Worm (Caenorhabditis elegans) whole organism, young adult: ENCODE data around the gene C27B7.6.

Experiments used
- B0019.2 ChIP-seq: fragments of 200-800 bp; sonication (Bioruptor generic); conservative IDR thresholded peaks from 2 replicates; pipeline ENCODE4 v1.3.6; 2022; ENCODE audit warnings: missing genetic modification reagents, missing genetic modification characterization, missing compliant biosample characterization
- B0336.3 ChIP-seq: fragments of 200-800 bp; sonication (Bioruptor generic); IDR thresholded peaks from 2 replicates; pipeline ENCODE4 v1.3.6; 2022; ENCODE audit warnings: missing genetic modification characterization, missing compliant biosample characterization
- C06A6.2 ChIP-seq: fragments of 200-800 bp; sonication (Bioruptor generic); conservative IDR thresholded peaks from 2 replicates; pipeline ENCODE4 v1.3.6; 2022; ENCODE audit warnings: missing genetic modification characterization, missing compliant biosample characterization
- F10E7.11 ChIP-seq: sonication (generic microtip); optimal IDR thresholded peaks from 2 replicates; lab custom pipeline; 2017; ENCODE audit warnings: mild to moderate bottlenecking, missing genetic modification characterization, moderate library complexity, missing compliant biosample characterization
- F33H1.4 ChIP-seq: fragments of 200-800 bp; sonication (Bioruptor generic); IDR thresholded peaks from 2 replicates; pipeline ENCODE4 v1.3.6; 2022; ENCODE audit warnings: missing genetic modification reagents, missing genetic modification characterization, missing compliant biosample characterization
- F37B4.10 ChIP-seq: fragments of 200-800 bp; sonication (Bioruptor generic); IDR thresholded peaks from 2 replicates; pipeline ENCODE4 v1.3.6; 2022; ENCODE audit warnings: missing genetic modification characterization, missing compliant biosample characterization
- F49E8.2 ChIP-seq: sonication (generic microtip); optimal IDR thresholded peaks from 3 replicates; lab custom pipeline; 2017; ENCODE audit warnings: missing genetic modification characterization, mild to moderate bottlenecking, missing compliant biosample characterization, antibody characterized with exemption, moderate library complexity; ENCODE audit not compliant: insufficient read depth
- F52B5.7 ChIP-seq: sonication (generic microtip); optimal IDR thresholded peaks from 2 replicates; lab custom pipeline; 2016; ENCODE audit warnings: mild to moderate bottlenecking, missing genetic modification characterization, missing compliant biosample characterization
- F55B11.4 ChIP-seq: sonication (generic microtip); optimal IDR thresholded peaks from 2 replicates; lab custom pipeline; 2016; ENCODE audit warnings: missing compliant biosample characterization, missing genetic modification characterization, borderline replicate concordance; ENCODE audit not compliant: insufficient read depth
- K11D2.4 ChIP-seq: fragments of 200-800 bp; sonication (Bioruptor generic); IDR thresholded peaks from 2 replicates; pipeline ENCODE4 v1.3.6; 2022; ENCODE audit warnings: missing genetic modification reagents, missing genetic modification characterization, missing compliant biosample characterization
- Y53F4B.3 ChIP-seq: fragments of 200-800 bp; sonication (Bioruptor generic); IDR thresholded peaks from 2 replicates; pipeline ENCODE4 v1.3.6; 2022; ENCODE audit warnings: missing genetic modification reagents, missing genetic modification characterization, missing compliant biosample characterization
- Y53G8AR.9 ChIP-seq: fragments of 200-800 bp; sonication (Bioruptor generic); conservative IDR thresholded peaks from 2 replicates; pipeline ENCODE4 v1.3.6; 2022; ENCODE audit warnings: missing genetic modification reagents, missing genetic modification characterization, missing compliant biosample characterization
- Y56A3A.18 ChIP-seq: fragments of 200-800 bp; sonication (Bioruptor generic); IDR thresholded peaks from 2 replicates; pipeline ENCODE4 v1.3.6; 2022; ENCODE audit warnings: missing genetic modification reagents, missing genetic modification characterization, missing compliant biosample characterization
- Y95B8A.8 ChIP-seq: fragments of 200-800 bp; sonication (Bioruptor generic); IDR thresholded peaks from 2 replicates; pipeline ENCODE4 v1.3.6; 2022; ENCODE audit warnings: missing genetic modification reagents, missing genetic modification characterization, missing compliant biosample characterization
- ZK185.1 ChIP-seq: sonication (generic microtip); optimal IDR thresholded peaks from 2 replicates; lab custom pipeline; 2016; ENCODE audit warnings: mild to moderate bottlenecking, missing genetic modification characterization, missing compliant biosample characterization; ENCODE audit not compliant: poor library complexity, severe bottlenecking
- aptf-3 ChIP-seq: fragments of 200-800 bp; sonication (Bioruptor generic); IDR thresholded peaks from 2 replicates; pipeline ENCODE4 v1.3.6; 2022; ENCODE audit warnings: missing genetic modification characterization, missing compliant biosample characterization
- cebp-2 ChIP-seq: fragments of 200-800 bp; sonication (Bioruptor generic); IDR thresholded peaks from 2 replicates; pipeline ENCODE4 v1.3.6; 2022; ENCODE audit warnings: missing genetic modification characterization, missing compliant biosample characterization
- ceh-27 ChIP-seq: fragments of 200-800 bp; sonication (Bioruptor generic); optimal IDR thresholded peaks from 2 replicates; lab custom pipeline; 2018; ENCODE audit warnings: mild to moderate bottlenecking, missing genetic modification characterization, moderate library complexity, missing compliant biosample characterization
- ceh-40 ChIP-seq: fragments of 200-800 bp; sonication (Bioruptor generic); IDR thresholded peaks from 2 replicates; pipeline ENCODE4 v1.3.6; 2022; ENCODE audit warnings: missing genetic modification characterization, missing compliant biosample characterization
- ceh-58 ChIP-seq: fragments of 200-800 bp; sonication (Bioruptor generic); IDR thresholded peaks from 2 replicates; pipeline ENCODE4 v1.3.6; 2022; ENCODE audit warnings: missing genetic modification characterization, missing compliant biosample characterization
- egl-18 ChIP-seq: fragments of 200-800 bp; sonication (Bioruptor generic); IDR thresholded peaks from 2 replicates; pipeline ENCODE4 v1.3.6; 2022; ENCODE audit warnings: missing genetic modification reagents, missing genetic modification characterization, missing compliant biosample characterization
- egl-44 ChIP-seq: fragments of 200-800 bp; sonication (Bioruptor generic); IDR thresholded peaks from 2 replicates; pipeline ENCODE4 v1.3.6; 2022; ENCODE audit warnings: missing genetic modification reagents, missing genetic modification characterization, missing compliant biosample characterization
- egrh-3 ChIP-seq: fragments of 200-800 bp; sonication (Bioruptor generic); IDR thresholded peaks from 2 replicates; pipeline ENCODE4 v1.3.6; 2022; ENCODE audit warnings: missing genetic modification reagents, missing genetic modification characterization, missing compliant biosample characterization
- ekl-4 ChIP-seq: fragments of 200-800 bp; sonication (Bioruptor generic); IDR thresholded peaks from 2 replicates; pipeline ENCODE4 v1.3.6; 2022; ENCODE audit warnings: missing genetic modification reagents, missing genetic modification characterization, missing compliant biosample characterization
- fkh-3 ChIP-seq: sonication (generic microtip); optimal IDR thresholded peaks from 2 replicates; lab custom pipeline; 2016; ENCODE audit warnings: mild to moderate bottlenecking, missing genetic modification characterization, missing compliant biosample characterization
- him-1 ChIP-seq: sonication (generic microtip); optimal IDR thresholded peaks from 2 replicates; lab custom pipeline; 2016; ENCODE audit warnings: missing genotype, missing genetic modification reagents, missing genetic modification characterization, missing compliant biosample characterization
- hmg-20 ChIP-seq: fragments of 200-800 bp; sonication (Bioruptor generic); IDR thresholded peaks from 2 replicates; pipeline ENCODE4 v1.3.6; 2022; ENCODE audit warnings: missing genetic modification reagents, missing genetic modification characterization, missing compliant biosample characterization
- let-526 ChIP-seq: fragments of 200-800 bp; sonication (Bioruptor generic); IDR thresholded peaks from 2 replicates; pipeline ENCODE4 v1.3.6; 2022; ENCODE audit warnings: missing genetic modification reagents, missing genetic modification characterization, missing compliant biosample characterization
- madf-10 ChIP-seq: sonication (generic microtip); optimal IDR thresholded peaks from 2 replicates; lab custom pipeline; 2016; ENCODE audit warnings: mild to moderate bottlenecking, missing genetic modification characterization, missing compliant biosample characterization
- madf-3 ChIP-seq: fragments of 200-800 bp; sonication (Bioruptor generic); IDR thresholded peaks from 2 replicates; pipeline ENCODE4 v1.3.6; 2022; ENCODE audit warnings: missing genetic modification reagents, missing genetic modification characterization, missing compliant biosample characterization
- madf-8 ChIP-seq: fragments of 200-800 bp; sonication (Bioruptor generic); conservative IDR thresholded peaks from 2 replicates; pipeline ENCODE4 v1.3.6; 2022; ENCODE audit warnings: missing genetic modification reagents, missing genetic modification characterization, missing compliant biosample characterization
- mcd-1 ChIP-seq: fragments of 200-800 bp; sonication (Bioruptor generic); IDR thresholded peaks from 2 replicates; pipeline ENCODE4 v1.3.6; 2022; ENCODE audit warnings: missing genetic modification reagents, missing genetic modification characterization, missing compliant biosample characterization
- mes-4 ChIP-seq: sonication (generic microtip); optimal IDR thresholded peaks from 2 replicates; lab custom pipeline; 2016; ENCODE audit warnings: missing genotype, missing genetic modification characterization, missing compliant biosample characterization
- mxl-1 ChIP-seq: sonication (generic microtip); optimal IDR thresholded peaks from 2 replicates; lab custom pipeline; 2016; ENCODE audit warnings: missing genetic modification characterization, missing compliant biosample characterization
- nfyb-1 ChIP-seq: fragments of 200-800 bp; sonication (Bioruptor generic); IDR thresholded peaks from 2 replicates; pipeline ENCODE4 v1.3.6; 2022; ENCODE audit warnings: missing genetic modification reagents, missing genetic modification characterization, missing compliant biosample characterization
- rec-8 ChIP-seq, 2 experiments: sonication (generic microtip); optimal IDR thresholded peaks; 2 replicates each; lab custom pipeline; 2016; ENCODE audit warnings: mild to moderate bottlenecking in 2 of 2, missing genetic modification characterization in 2 of 2, missing genetic modification reagents in 2 of 2, missing genotype in 2 of 2, missing biosample characterization in 1 of 2, missing compliant biosample characterization in 1 of 2, moderate library complexity in 1 of 2
- rpc-1 ChIP-seq, 2 experiments: fragments of 150-350 bp in 1 of 2; sonication (generic microtip) in 1 of 2; optimal IDR thresholded peaks; 2 replicates each; lab custom pipeline; 2014 to 2018; ENCODE audit warnings: missing biosample characterization in 1 of 2, missing genetic modification characterization in 1 of 2, missing genetic modification reagents in 1 of 2, missing genotype in 1 of 2
- sdz-38 ChIP-seq: sonication (generic microtip); optimal IDR thresholded peaks from 2 replicates; lab custom pipeline; 2016; ENCODE audit warnings: missing genotype, missing genetic modification characterization, missing compliant biosample characterization
- snpc-1.3 ChIP-seq: sonication (generic microtip); optimal IDR thresholded peaks from 2 replicates; lab custom pipeline; 2017; ENCODE audit warnings: missing genetic modification characterization, mild to moderate bottlenecking, missing compliant biosample characterization, antibody characterized with exemption, moderate library complexity, missing genotype, missing genetic modification reagents; ENCODE audit not compliant: insufficient read depth
- somi-1 ChIP-seq: fragments of 200-800 bp; sonication (Bioruptor generic); optimal IDR thresholded peaks from 2 replicates; lab custom pipeline; 2018; ENCODE audit warnings: mild to moderate bottlenecking, missing genetic modification characterization, missing compliant biosample characterization
- tlf-1 ChIP-seq: fragments of 200-800 bp; sonication (Bioruptor generic); optimal IDR thresholded peaks from 2 replicates; lab custom pipeline; 2018; ENCODE audit warnings: mild to moderate bottlenecking, missing genetic modification characterization, missing compliant biosample characterization
- zfh-2 ChIP-seq: fragments of 200-800 bp; sonication (Bioruptor generic); conservative IDR thresholded peaks from 2 replicates; pipeline ENCODE4 v1.3.6; 2022; ENCODE audit warnings: missing genetic modification reagents, missing genetic modification characterization, missing compliant biosample characterization
- zim-3 ChIP-seq: sonication (generic microtip); optimal IDR thresholded peaks from 2 replicates; lab custom pipeline; 2017; ENCODE audit warnings: mild to moderate bottlenecking, missing genetic modification characterization, moderate library complexity, missing compliant biosample characterization
- ztf-26 ChIP-seq: sonication (generic microtip); optimal IDR thresholded peaks from 2 replicates; lab custom pipeline; 2017; ENCODE audit warnings: missing genetic modification characterization, missing compliant biosample characterization

The C27B7.6 gene

DNA sequence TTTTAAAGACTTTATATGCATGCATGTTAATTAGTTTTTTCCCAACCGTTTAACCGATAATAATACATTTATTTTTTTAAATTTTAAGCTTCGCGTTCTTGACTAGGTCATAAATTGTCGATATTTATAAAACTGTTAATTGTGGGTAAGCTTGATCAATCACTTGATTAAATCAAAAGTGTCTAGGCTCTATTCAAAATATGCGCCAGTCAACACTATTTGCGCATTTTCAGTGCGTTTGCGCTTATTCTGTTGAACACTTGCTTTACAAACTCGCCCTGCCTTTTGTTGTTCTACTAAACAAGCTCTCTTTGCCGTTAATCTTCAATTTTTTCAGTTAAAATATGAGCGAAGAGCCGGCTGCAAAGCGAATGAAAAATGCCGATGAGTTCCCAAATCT, 15.0 kb downstream of the C27B7.6 start, which contains the start of gene spr-2 (continued):
- TF ChIP-seq somi-1 (GFP tag; lab: Kevin White, UChicago) (no peak), Y95B8A.8 (0 out of 2 replicates have a peak, but pooled peaks have one; percentile 47), him-1 (tag; lab: Kevin White, UChicago) (no peak), F52B5.7 (tag; lab: Kevin White, UChicago) (no peak), B0019.2 (no peak), Y56A3A.18 (no peak), rec-8 (tag; optimal IDR thresholded peaks at IDR 0.05; lab: Kevin White, UChicago) (no peak), mcd-1 (GFP tag; lab: Robert Waterston, UW) (peak; percentile 53; the same call in 1 of the 2 replicates), ceh-40 (GFP tag; lab: Robert Waterston, UW) (no peak), ekl-4 (GFP tag; lab: Robert Waterston, UW) (0 out of 2 replicates have a peak, but pooled peaks have one; percentile 13), madf-3 (GFP tag; lab: Robert Waterston, UW) (no peak), mes-4 (peak; percentile 31), F33H1.4 (GFP tag; lab: Robert Waterston, UW) (no peak), rpc-1 (optimal IDR thresholded peaks at IDR 0.05; lab: Kevin White, UChicago) (no peak), rpc-1 (tag; optimal IDR thresholded peaks at IDR 0.05; lab: Kevin White, UChicago) (no peak), B0336.3 (GFP tag; lab: Robert Waterston, UW) (peak; percentile 49), madf-8 (GFP tag; lab: Robert Waterston, UW) (no peak), F10E7.11 (no peak), ceh-58 (GFP tag; lab: Robert Waterston, UW) (no peak), Y53F4B.3 (GFP tag; lab: Robert Waterston, UW) (no peak), ZK185.1 (tag; lab: Kevin White, UChicago) (peak; percentile 44), madf-10 (no peak), zim-3 (no peak), cebp-2 (no peak), hmg-20 (no peak), ceh-27 (GFP tag; lab: Kevin White, UChicago) (peak; percentile 44), aptf-3 (GFP tag; lab: Robert Waterston, UW) (0 out of 2 replicates have a peak, but pooled peaks have one; percentile 53), egl-44 (GFP tag; lab: Robert Waterston, UW) (no peak), tlf-1 (GFP tag; lab: Kevin White, UChicago) (peak; percentile 10), F55B11.4 (tag; lab: Kevin White, UChicago) (no peak), F37B4.10 (no peak), egrh-3 (no peak), Y53G8AR.9 (no peak), K11D2.4 (GFP tag; lab: Robert Waterston, UW) (no peak), let-526 (GFP tag; lab: Robert Waterston, UW) (no peak), nfyb-1 (GFP tag; lab: Robert Waterston, UW) (peak; percentile 54; the same call in 1 of the 2 replicates), egl-18 (GFP tag; lab: Robert Waterston, UW) (no peak), mxl-1 (no peak), ztf-26 (tag; lab: Kevin White, UChicago) (no peak), zfh-2 (GFP tag; lab: Robert Waterston, UW) (no peak), fkh-3 (tag; lab: Kevin White, UChicago) (no peak), F49E8.2 (tag; lab: Kevin White, UChicago) (no peak), snpc-1.3 (tag; lab: Kevin White, UChicago) (no peak), C06A6.2 (GFP tag; lab: Robert Waterston, UW) (no peak), sdz-38 (no peak)
